Worm (Caenorhabditis elegans): ENCODE measurements around the gene gmn-1.

Gene gmn-1

ce11 chrIII:12202437-12202836, 22.7 kb downstream of the gmn-1 start, which contains the start of gene osm-12:
osm-12 (minus strand) TSS chrIII:12202537.
- TF ChIP-seq hmg-4 (GFP tag; optimal IDR thresholded peaks at IDR 0.05): no peak
- TF ChIP-seq hnd-1 (tag; optimal IDR thresholded peaks at IDR 0.05): no peak
- TF ChIP-seq tbx-37 (GFP tag; conservative IDR thresholded peaks at IDR 0.05): no peak
- TF ChIP-seq flt-1 (GFP tag; IDR thresholded peaks at IDR 0.05): no peak
- TF ChIP-seq ama-1 (optimal IDR thresholded peaks at IDR 0.05): no peak
- TF ChIP-seq hmbx-1 (tag; optimal IDR thresholded peaks at IDR 0.05): no peak
- no peak for TF ChIP-seq tra-4 (tag; optimal IDR thresholded peaks at IDR 0.05)
- TF ChIP-seq scrt-1 (GFP tag; IDR thresholded peaks at IDR 0.05): no peak
- no peak for TF ChIP-seq B0310.2 (tag; optimal IDR thresholded peaks at IDR 0.05)
- TF ChIP-seq ets-7 (tag; optimal IDR thresholded peaks at IDR 0.05): no peak
- no peak for TF ChIP-seq ceh-13 (GFP tag; optimal IDR thresholded peaks at IDR 0.05)
- TF ChIP-seq sea-1 (GFP tag; conservative IDR thresholded peaks at IDR 0.05): no peak
- no peak for TF ChIP-seq tbx-11 (GFP tag; IDR thresholded peaks at IDR 0.05)

- TF ChIP-seq tbx-11 (GFP tag; IDR thresholded peaks at IDR 0.05): no peak
- no peak for TF ChIP-seq ama-1 (optimal IDR thresholded peaks at IDR 0.05)
- TF ChIP-seq scrt-1 (GFP tag; IDR thresholded peaks at IDR 0.05): no peak
- no peak for TF ChIP-seq hnd-1 (tag; optimal IDR thresholded peaks at IDR 0.05)
- TF ChIP-seq pes-1 (GFP tag; IDR thresholded peaks at IDR 0.05): no peak
- TF ChIP-seq tbx-37 (GFP tag; conservative IDR thresholded peaks at IDR 0.05): no peak
- TF ChIP-seq ceh-13 (GFP tag; optimal IDR thresholded peaks at IDR 0.05): no peak
- no peak for TF ChIP-seq ceh-36 (tag; optimal IDR thresholded peaks at IDR 0.05)
- no peak for TF ChIP-seq B0310.2 (tag; optimal IDR thresholded peaks at IDR 0.05)
- TF ChIP-seq flt-1 (GFP tag; IDR thresholded peaks at IDR 0.05): no peak
- no peak for TF ChIP-seq sea-1 (GFP tag; conservative IDR thresholded peaks at IDR 0.05)
- TF ChIP-seq tra-4 (tag; optimal IDR thresholded peaks at IDR 0.05): no peak
- no peak for TF ChIP-seq ets-7 (tag; optimal IDR thresholded peaks at IDR 0.05)
- TF ChIP-seq hmbx-1 (tag; optimal IDR thresholded peaks at IDR 0.05): no peak
- no peak for TF ChIP-seq hmg-4 (GFP tag; optimal IDR thresholded peaks at IDR 0.05)
- TF ChIP-seq aly-1 (tag; optimal IDR thresholded peaks at IDR 0.05): no peak
- no peak for TF ChIP-seq F13C5.2 (tag; optimal IDR thresholded peaks at IDR 0.05)
Measured at ce11 chrIII:12198135-12198534, 27.0 kb downstream of the gmn-1 start.

- TF ChIP-seq ets-7 (tag; optimal IDR thresholded peaks at IDR 0.05) (no peak), ceh-36 (tag; optimal IDR thresholded peaks at IDR 0.05) (peak; percentile 79)
Measured at ce11 chrIII:12195991-12196390, 29.1 kb downstream of the gmn-1 start.

ce11 chrIII:12194190-12194589, 30.9 kb downstream of the gmn-1 start, which contains the start of gene Y75B8A.44:
Y75B8A.44 (plus strand) TSS chrIII:12194490.
- TF ChIP-seq flt-1 (GFP tag; IDR thresholded peaks at IDR 0.05) (no peak), B0310.2 (tag; optimal IDR thresholded peaks at IDR 0.05) (no peak), tbx-11 (GFP tag; IDR thresholded peaks at IDR 0.05) (no peak), hnd-1 (tag; optimal IDR thresholded peaks at IDR 0.05) (no peak), hmbx-1 (tag; optimal IDR thresholded peaks at IDR 0.05) (no peak), sea-1 (GFP tag; conservative IDR thresholded peaks at IDR 0.05) (no peak), tbx-37 (GFP tag; conservative IDR thresholded peaks at IDR 0.05) (no peak), ama-1 (optimal IDR thresholded peaks at IDR 0.05) (no peak), ceh-36 (tag; optimal IDR thresholded peaks at IDR 0.05) (no peak), tra-4 (tag; optimal IDR thresholded peaks at IDR 0.05) (no peak), aly-1 (tag; optimal IDR thresholded peaks at IDR 0.05) (no peak), scrt-1 (GFP tag; IDR thresholded peaks at IDR 0.05) (no peak), ceh-13 (GFP tag; optimal IDR thresholded peaks at IDR 0.05) (no peak), F13C5.2 (tag; optimal IDR thresholded peaks at IDR 0.05) (no peak), ets-7 (tag; optimal IDR thresholded peaks at IDR 0.05) (no peak), hmg-4 (GFP tag; optimal IDR thresholded peaks at IDR 0.05) (no peak), pes-1 (GFP tag; IDR thresholded peaks at IDR 0.05) (no peak)

ce11 chrIII:12188236-12188635, 36.9 kb downstream of the gmn-1 start:
- TF ChIP-seq sea-1 (GFP tag; conservative IDR thresholded peaks at IDR 0.05): no peak
- TF ChIP-seq tbx-37 (GFP tag; conservative IDR thresholded peaks at IDR 0.05): no peak
- no peak for TF ChIP-seq hmbx-1 (tag; optimal IDR thresholded peaks at IDR 0.05)
- TF ChIP-seq hnd-1 (tag; optimal IDR thresholded peaks at IDR 0.05): no peak
- no peak for TF ChIP-seq pes-1 (GFP tag; IDR thresholded peaks at IDR 0.05)
- TF ChIP-seq ceh-13 (GFP tag; optimal IDR thresholded peaks at IDR 0.05): no peak
- no peak for TF ChIP-seq tbx-11 (GFP tag; IDR thresholded peaks at IDR 0.05)
- no peak for TF ChIP-seq ama-1 (optimal IDR thresholded peaks at IDR 0.05)
- no peak for TF ChIP-seq B0310.2 (tag; optimal IDR thresholded peaks at IDR 0.05)
- TF ChIP-seq scrt-1 (GFP tag; IDR thresholded peaks at IDR 0.05): no peak
- no peak for TF ChIP-seq hmg-4 (GFP tag; optimal IDR thresholded peaks at IDR 0.05)
- no peak for TF ChIP-seq ceh-36 (tag; optimal IDR thresholded peaks at IDR 0.05)
- TF ChIP-seq flt-1 (GFP tag; IDR thresholded peaks at IDR 0.05): no peak

ce11 chrIII:12186111-12186510, 39.0 kb downstream of the gmn-1 start, which contains the start of gene lury-1:
lury-1 (plus strand) TSS chrIII:12186411.
- no peak for TF ChIP-seq scrt-1 (GFP tag; IDR thresholded peaks at IDR 0.05)
- no peak for TF ChIP-seq ceh-36 (tag; optimal IDR thresholded peaks at IDR 0.05)
- no peak for TF ChIP-seq hmbx-1 (tag; optimal IDR thresholded peaks at IDR 0.05)
- TF ChIP-seq hmg-4 (GFP tag; optimal IDR thresholded peaks at IDR 0.05): no peak
- TF ChIP-seq tbx-37 (GFP tag; conservative IDR thresholded peaks at IDR 0.05): no peak
- TF ChIP-seq sea-1 (GFP tag; conservative IDR thresholded peaks at IDR 0.05): no peak
- no peak for TF ChIP-seq pes-1 (GFP tag; IDR thresholded peaks at IDR 0.05)
- no peak for TF ChIP-seq ama-1 (optimal IDR thresholded peaks at IDR 0.05)
- no peak for TF ChIP-seq tbx-11 (GFP tag; IDR thresholded peaks at IDR 0.05)
- TF ChIP-seq B0310.2 (tag; optimal IDR thresholded peaks at IDR 0.05): no peak
- no peak for TF ChIP-seq ets-7 (tag; optimal IDR thresholded peaks at IDR 0.05)
- no peak for TF ChIP-seq F13C5.2 (tag; optimal IDR thresholded peaks at IDR 0.05)
- TF ChIP-seq aly-1 (tag; optimal IDR thresholded peaks at IDR 0.05): no peak
- no peak for TF ChIP-seq hnd-1 (tag; optimal IDR thresholded peaks at IDR 0.05)
- TF ChIP-seq ceh-13 (GFP tag; optimal IDR thresholded peaks at IDR 0.05): no peak

- no peak for TF ChIP-seq tra-4 (tag; optimal IDR thresholded peaks at IDR 0.05)
- TF ChIP-seq ama-1 (optimal IDR thresholded peaks at IDR 0.05): no peak
- no peak for TF ChIP-seq sea-1 (GFP tag; conservative IDR thresholded peaks at IDR 0.05)
- no peak for TF ChIP-seq hnd-1 (tag; optimal IDR thresholded peaks at IDR 0.05)
- no peak for TF ChIP-seq ceh-36 (tag; optimal IDR thresholded peaks at IDR 0.05)
- TF ChIP-seq flt-1 (GFP tag; IDR thresholded peaks at IDR 0.05): no peak
- no peak for TF ChIP-seq tbx-11 (GFP tag; IDR thresholded peaks at IDR 0.05)
- no peak for TF ChIP-seq tbx-37 (GFP tag; conservative IDR thresholded peaks at IDR 0.05)
- no peak for TF ChIP-seq hmg-4 (GFP tag; optimal IDR thresholded peaks at IDR 0.05)
- no peak for TF ChIP-seq hmbx-1 (tag; optimal IDR thresholded peaks at IDR 0.05)
- TF ChIP-seq aly-1 (tag; optimal IDR thresholded peaks at IDR 0.05): no peak
- no peak for TF ChIP-seq pes-1 (GFP tag; IDR thresholded peaks at IDR 0.05)
- no peak for TF ChIP-seq F13C5.2 (tag; optimal IDR thresholded peaks at IDR 0.05)
- TF ChIP-seq ceh-13 (GFP tag; optimal IDR thresholded peaks at IDR 0.05): no peak
- no peak for TF ChIP-seq B0310.2 (tag; optimal IDR thresholded peaks at IDR 0.05)
- TF ChIP-seq scrt-1 (GFP tag; IDR thresholded peaks at IDR 0.05): no peak
- TF ChIP-seq ets-7 (tag; optimal IDR thresholded peaks at IDR 0.05): no peak
Measured at ce11 chrIII:12182919-12183318, 42.2 kb downstream of the gmn-1 start, which contains the start of gene Y75B8A.10. Y75B8A.10 (minus strand) TSS chrIII:12183019.

Data from whole organism, early embryonic.